Worm (Caenorhabditis elegans): Measurements from ENCODE around the gene srh-74.

DNA sequence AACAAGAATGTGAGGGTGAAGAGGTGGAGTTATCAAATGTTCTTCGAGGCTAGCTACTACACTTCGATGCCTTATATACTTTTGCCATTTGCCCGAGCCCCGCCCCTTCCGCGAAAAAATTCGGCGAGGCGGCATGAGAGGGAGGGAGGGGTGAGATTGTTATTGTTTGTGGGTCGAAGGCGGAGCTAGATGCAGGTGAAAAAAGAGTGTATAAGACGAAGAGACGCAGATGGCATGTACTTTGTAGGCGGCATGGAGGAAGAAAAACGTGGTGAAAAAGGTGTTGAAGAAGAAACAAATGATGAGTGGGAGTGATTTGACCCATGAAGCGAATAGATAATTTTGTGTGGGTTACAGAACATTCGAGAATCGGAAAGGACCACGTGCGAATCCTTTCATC lies 36.2 kb downstream of the srh-74 start, which contains the start of gene C13G3.1:
- TF ChIP-seq mec-3 (tag; optimal IDR thresholded peaks at IDR 0.05; ENCODE audit: borderline replicate concordance) (no peak), sox-4 (tag; optimal IDR thresholded peaks at IDR 0.05) (no peak), gmeb-2 (tag; optimal IDR thresholded peaks at IDR 0.05) (no peak)

All from whole organism, late embryonic.